Fruit fly (Drosophila melanogaster) whole organism, embryonic: Measurements from ENCODE around the gene CG3625.

Experiments used
- CG10543 ChIP-seq: fragments of 200-800 bp; sonication (Bioruptor generic); optimal IDR thresholded peaks from 3 replicates; lab custom pipeline; 2017; ENCODE audit warnings: missing biosample characterization, mild to moderate bottlenecking, missing genetic modification characterization, moderate library complexity
- CG10654 ChIP-seq: fragments of 200-800 bp; sonication (Bioruptor generic); optimal IDR thresholded peaks from 2 replicates; lab custom pipeline; 2016; ENCODE audit warnings: missing biosample characterization, missing genetic modification characterization
- CG10959 ChIP-seq: fragments of 200-800 bp; sonication (Bioruptor generic); IDR thresholded peaks from 2 replicates; pipeline ENCODE4 v1.3.6; 2022; ENCODE audit warnings: missing biosample characterization, missing genetic modification characterization
- CG11696 ChIP-seq: fragments of 200-800 bp; sonication (Bioruptor generic); IDR thresholded peaks from 2 replicates; pipeline ENCODE4 v1.3.6; 2022; ENCODE audit warnings: missing biosample characterization, missing genetic modification characterization
- CG12744 ChIP-seq: fragments of 200-800 bp; sonication (Bioruptor generic); optimal IDR thresholded peaks from 2 replicates; lab custom pipeline; 2016; ENCODE audit warnings: missing biosample characterization, missing genetic modification characterization
- CG13123 ChIP-seq: fragments of 200-800 bp; sonication (Bioruptor generic); optimal IDR thresholded peaks from 2 replicates; lab custom pipeline; 2016; ENCODE audit warnings: missing biosample characterization, missing genetic modification characterization
- CG13296 ChIP-seq: fragments of 200-800 bp; sonication (Bioruptor generic); optimal IDR thresholded peaks from 3 replicates; lab custom pipeline; 2018; ENCODE audit warnings: missing biosample characterization, mild to moderate bottlenecking, missing genetic modification characterization
- CG14710 ChIP-seq: fragments of 200-800 bp; sonication (Bioruptor generic); optimal IDR thresholded peaks from 3 replicates; lab custom pipeline; 2019; ENCODE audit warnings: missing biosample characterization, mild to moderate bottlenecking, missing genetic modification characterization, moderate library complexity
- CG16813 ChIP-seq: fragments of 200-800 bp; sonication (Bioruptor generic); IDR thresholded peaks from 3 replicates; pipeline ENCODE4 v1.3.6; 2022; ENCODE audit warnings: missing biosample characterization, missing genetic modification characterization; ENCODE audit not compliant: partially characterized antibody
- CG18599 ChIP-seq: fragments of 200-800 bp; sonication (Bioruptor generic); optimal IDR thresholded peaks from 3 replicates; lab custom pipeline; 2017; ENCODE audit warnings: missing biosample characterization, missing genetic modification characterization, mild to moderate bottlenecking, moderate library complexity, missing genetic modification reagents
- CG2129 ChIP-seq: fragments of 200-800 bp; sonication (Bioruptor generic); IDR thresholded peaks from 2 replicates; pipeline ENCODE4 v1.3.6; 2022; ENCODE audit warnings: missing biosample characterization, missing genetic modification characterization; ENCODE audit not compliant: partially characterized antibody
- CG2875 ChIP-seq: fragments of 200-800 bp; sonication (Bioruptor generic); optimal IDR thresholded peaks from 2 replicates; lab custom pipeline; 2017; ENCODE audit warnings: missing biosample characterization, mild to moderate bottlenecking, missing genetic modification characterization, missing genetic modification reagents
- CG31224 ChIP-seq: fragments of 200-800 bp; sonication (Bioruptor generic); IDR thresholded peaks from 2 replicates; pipeline ENCODE4 v1.3.6; 2022; ENCODE audit warnings: missing biosample characterization, missing genetic modification characterization
- CG3281 ChIP-seq: fragments of 200-800 bp; sonication (Bioruptor generic); optimal IDR thresholded peaks from 3 replicates; lab custom pipeline; 2017; ENCODE audit warnings: missing biosample characterization, mild to moderate bottlenecking, missing genetic modification characterization
- CG34224 ChIP-seq: fragments of 200-800 bp; sonication (Bioruptor generic); IDR thresholded peaks from 3 replicates; pipeline ENCODE4 v1.3.6; 2022; ENCODE audit warnings: missing biosample characterization, missing genetic modification characterization; ENCODE audit not compliant: partially characterized antibody
- CG34422 ChIP-seq: fragments of 200-800 bp; sonication (Bioruptor generic); IDR thresholded peaks from 3 replicates; pipeline ENCODE4 v1.3.6; 2022; ENCODE audit warnings: missing biosample characterization, missing genetic modification characterization
- CG3847 ChIP-seq: fragments of 200-800 bp; sonication (Bioruptor generic); IDR thresholded peaks from 2 replicates; pipeline ENCODE4 v1.3.6; 2022; ENCODE audit warnings: missing biosample characterization, missing genetic modification characterization
- CG6689 ChIP-seq: fragments of 200-800 bp; sonication (Bioruptor generic); IDR thresholded peaks from 2 replicates; pipeline ENCODE4 v1.3.6; 2022; ENCODE audit warnings: missing biosample characterization, missing genetic modification characterization
- CG7839 ChIP-seq: fragments of 200-800 bp; sonication (Bioruptor generic); optimal IDR thresholded peaks from 3 replicates; lab custom pipeline; 2018; ENCODE audit warnings: missing biosample characterization, mild to moderate bottlenecking, missing genetic modification characterization, moderate library complexity
- CG7928 ChIP-seq: fragments of 200-800 bp; sonication (Bioruptor generic); optimal IDR thresholded peaks from 2 replicates; lab custom pipeline; 2017; ENCODE audit warnings: missing biosample characterization, mild to moderate bottlenecking, missing genetic modification characterization
- CG9727 ChIP-seq: fragments of 200-800 bp; sonication (Bioruptor generic); optimal IDR thresholded peaks from 3 replicates; lab custom pipeline; 2017; ENCODE audit warnings: missing biosample characterization, mild to moderate bottlenecking, missing genetic modification characterization
- CG9817 ChIP-seq: fragments of 200-800 bp; sonication (Bioruptor generic); optimal IDR thresholded peaks from 2 replicates; lab custom pipeline; 2018; ENCODE audit warnings: missing biosample characterization, mild to moderate bottlenecking, missing genetic modification characterization, moderate library complexity
- Camta ChIP-seq: fragments of 200-800 bp; sonication (Bioruptor generic); optimal IDR thresholded peaks from 2 replicates; lab custom pipeline; 2016; ENCODE audit warnings: missing biosample characterization, missing genetic modification characterization
- CkIIα-i1 ChIP-seq: fragments of 200-800 bp; sonication (Bioruptor generic); IDR thresholded peaks from 2 replicates; pipeline ENCODE4 v1.3.6; 2022; ENCODE audit warnings: missing biosample characterization, missing genetic modification characterization
- Dad ChIP-seq: fragments of 200-800 bp; sonication (Bioruptor generic); optimal IDR thresholded peaks from 3 replicates; lab custom pipeline; 2016; ENCODE audit warnings: missing biosample characterization, missing genetic modification characterization
- Doc3 ChIP-seq: fragments of 200-800 bp; sonication (Bioruptor generic); IDR thresholded peaks from 3 replicates; pipeline ENCODE4 v1.3.6; 2022; ENCODE audit warnings: missing biosample characterization, missing genetic modification characterization; ENCODE audit not compliant: partially characterized antibody
- Dp ChIP-seq: fragments of 200-800 bp; sonication (Bioruptor generic); optimal IDR thresholded peaks from 2 replicates; lab custom pipeline; 2018; ENCODE audit warnings: missing biosample characterization, mild to moderate bottlenecking, missing genetic modification characterization, moderate library complexity
- Gsc ChIP-seq: fragments of 200-800 bp; sonication (Bioruptor generic); IDR thresholded peaks from 2 replicates; pipeline ENCODE4 v1.3.6; 2022; ENCODE audit warnings: missing biosample characterization, missing genetic modification characterization
- HLH3B ChIP-seq: fragments of 200-800 bp; sonication (Bioruptor generic); IDR thresholded peaks from 2 replicates; pipeline ENCODE4 v1.3.6; 2022; ENCODE audit warnings: missing biosample characterization, missing genetic modification characterization
- HLH4C ChIP-seq: fragments of 200-800 bp; sonication (Bioruptor generic); IDR thresholded peaks from 3 replicates; pipeline ENCODE4 v1.3.6; 2022; ENCODE audit warnings: missing biosample characterization, missing genetic modification characterization; ENCODE audit not compliant: partially characterized antibody
- Lhr ChIP-seq: fragments of 200-800 bp; sonication (Bioruptor generic); optimal IDR thresholded peaks from 3 replicates; lab custom pipeline; 2017; ENCODE audit warnings: mild to moderate bottlenecking, missing biosample characterization, missing genetic modification reagents, missing genetic modification characterization
- Med ChIP-seq: fragments of 200-800 bp; sonication (Bioruptor generic); peaks from one replicate; lab custom pipeline; 2016; ENCODE audit warnings: missing biosample characterization, missing genetic modification characterization, mild to moderate bottlenecking, inconsistent platforms, moderate library complexity
- Mes4 ChIP-seq: fragments of 200-800 bp; sonication (Bioruptor generic); optimal IDR thresholded peaks from 2 replicates; lab custom pipeline; 2016; ENCODE audit warnings: missing biosample characterization, missing genetic modification characterization
- Rfx ChIP-seq: fragments of 200-800 bp; sonication (Bioruptor generic); IDR thresholded peaks from 2 replicates; pipeline ENCODE4 v1.3.6; 2022; ENCODE audit warnings: missing biosample characterization, missing genetic modification characterization
- Tbp ChIP-seq: fragments of >200 bp; optimal IDR thresholded peaks from 2 replicates; lab custom pipeline; 2018; ENCODE audit warnings: missing biosample characterization, missing genetic modification characterization
- Xbp1 ChIP-seq: fragments of 200-800 bp; sonication (Bioruptor generic); optimal IDR thresholded peaks from 3 replicates; lab custom pipeline; 2016; ENCODE audit warnings: missing biosample characterization, mild to moderate bottlenecking, missing genetic modification characterization
- ac ChIP-seq: fragments of 200-800 bp; sonication (Bioruptor generic); optimal IDR thresholded peaks from 3 replicates; lab custom pipeline; 2017; ENCODE audit warnings: missing biosample characterization, mild to moderate bottlenecking, missing genetic modification characterization
- crol ChIP-seq: fragments of 200-800 bp; sonication (Bioruptor generic); IDR thresholded peaks from 2 replicates; pipeline ENCODE4 v1.3.6; 2022; ENCODE audit warnings: missing biosample characterization, missing genetic modification characterization
- crp ChIP-seq, 2 experiments: fragments of 200-800 bp; sonication (Bioruptor generic); optimal IDR thresholded peaks; 2 replicates in 1 of 2; 3 replicates in 1 of 2; lab custom pipeline; 2017; ENCODE audit warnings: missing biosample characterization in 2 of 2, missing genetic modification characterization in 2 of 2, mild to moderate bottlenecking in 1 of 2, moderate library complexity in 1 of 2
- en ChIP-seq: fragments of 200-800 bp; sonication (Bioruptor generic); optimal IDR thresholded peaks from 2 replicates; lab custom pipeline; 2016; ENCODE audit warnings: missing biosample characterization, missing genetic modification characterization
- ewg ChIP-seq: fragments of 200-800 bp; sonication (Bioruptor generic); optimal IDR thresholded peaks from 3 replicates; lab custom pipeline; 2017; ENCODE audit warnings: mild to moderate bottlenecking, missing biosample characterization, missing genetic modification reagents, missing genetic modification characterization
- eyg ChIP-seq: fragments of 200-800 bp; sonication (Bioruptor generic); optimal IDR thresholded peaks from 3 replicates; lab custom pipeline; 2016; ENCODE audit warnings: missing biosample characterization, missing genetic modification characterization
- fd96Cb ChIP-seq: fragments of 200-800 bp; sonication (Bioruptor generic); optimal IDR thresholded peaks from 2 replicates; lab custom pipeline; 2018; ENCODE audit warnings: missing biosample characterization, mild to moderate bottlenecking, missing genetic modification characterization, moderate library complexity
- jigr1 ChIP-seq: fragments of 200-800 bp; sonication (Bioruptor generic); IDR thresholded peaks from 3 replicates; pipeline ENCODE4 v1.3.6; 2022; ENCODE audit warnings: missing biosample characterization, missing genetic modification characterization
- lilli ChIP-seq: fragments of 200-800 bp; sonication (Bioruptor generic); optimal IDR thresholded peaks from 3 replicates; lab custom pipeline; 2016; ENCODE audit warnings: missing biosample characterization, missing genetic modification characterization
- onecut ChIP-seq: fragments of 200-800 bp; sonication (Bioruptor generic); IDR thresholded peaks from 2 replicates; pipeline ENCODE4 v1.3.6; 2022; ENCODE audit warnings: missing biosample characterization, missing genetic modification characterization
- pan ChIP-seq, 4 experiments: fragments of >200 bp in 3 of 4; fragments of 200-800 bp in 1 of 4; sonication (Bioruptor generic) in 1 of 4; optimal IDR thresholded peaks in 3 of 4; IDR thresholded peaks in 1 of 4; 2 replicates each; pipeline versions ENCODE4 v1.3.6 to Lab custom; 2017 to 2022; ENCODE audit warnings: missing biosample characterization in 2 of 4, missing genetic modification characterization in 2 of 4, mixed read lengths in 1 of 4
- row ChIP-seq: fragments of 200-800 bp; sonication (Bioruptor generic); IDR thresholded peaks from 3 replicates; pipeline ENCODE4 v1.3.6; 2022; ENCODE audit warnings: missing biosample characterization, missing genetic modification characterization
- sima ChIP-seq: fragments of 200-800 bp; sonication (Bioruptor generic); optimal IDR thresholded peaks from 2 replicates; lab custom pipeline; 2016; ENCODE audit warnings: missing biosample characterization, missing genetic modification characterization
- wor ChIP-seq: fragments of 200-800 bp; sonication (Bioruptor generic); IDR thresholded peaks from 2 replicates; pipeline ENCODE4 v1.3.6; 2022; ENCODE audit warnings: missing biosample characterization, missing genetic modification characterization

The CG3625 gene

dm6 chr2L:286421-286820 lies 5.2 kb downstream of the CG3625 start (continued):
- TF ChIP-seq jigr1 (GFP tag; lab: Robert Waterston, UW) = no peak
- peak; percentile 56 for TF ChIP-seq CG9817 (tag; lab: Kevin White, UChicago)
- TF ChIP-seq CG10959 (GFP tag; lab: Robert Waterston, UW) = 0 out of 2 replicates have a peak, but pooled peaks have one; percentile 41
- TF ChIP-seq CG10543 = peak; percentile 74
- TF ChIP-seq CG14710 (tag; lab: Kevin White, UChicago) = no peak
- no peak for TF ChIP-seq CG11696 (GFP tag; lab: Robert Waterston, UW)
- no peak for TF ChIP-seq Doc3 (GFP tag; lab: Robert Waterston, UW)
- TF ChIP-seq CG10654 (GFP tag; lab: Kevin White, UChicago) = peak; percentile 26
- TF ChIP-seq en (GFP tag; lab: Kevin White, UChicago) = peak; percentile 43
- TF ChIP-seq onecut (GFP tag; lab: Robert Waterston, UW) = peak; percentile 70
- TF ChIP-seq CG16813 (GFP tag; lab: Robert Waterston, UW) = no peak
- TF ChIP-seq CG34422 (GFP tag; lab: Robert Waterston, UW) = peak; percentile 65
- no peak for TF ChIP-seq wor (GFP tag; lab: Robert Waterston, UW)
- TF ChIP-seq eyg = no peak
- TF ChIP-seq Gsc (GFP tag; lab: Robert Waterston, UW) = no peak
- no peak for TF ChIP-seq Tbp (GFP tag; lab: Kevin White, UChicago)
- peak; percentile 67 for TF ChIP-seq CG3281 (GFP tag; lab: Kevin White, UChicago)
- TF ChIP-seq sima = no peak
- TF ChIP-seq CG18599 = peak; percentile 93
- peak; percentile 60 for TF ChIP-seq Dad (GFP tag; lab: Kevin White, UChicago)
- TF ChIP-seq pan (optimal IDR thresholded peaks at IDR 0.05; lab: Kevin White, UChicago) = no peak
- TF ChIP-seq pan (GFP tag; optimal IDR thresholded peaks at IDR 0.05 in 1 of 2, IDR thresholded peaks at IDR 0.05 in 1 of 2) = peak in 1 of 2 experiments; percentile 80
- TF ChIP-seq CG7928 (GFP tag; lab: Kevin White, UChicago) = peak; percentile 31
- peak; percentile 42 for TF ChIP-seq Camta (GFP tag; lab: Kevin White, UChicago)
- 0 out of 3 replicates have a peak, but pooled peaks have one; percentile 25 for TF ChIP-seq CG34224 (GFP tag; lab: Robert Waterston, UW)
- TF ChIP-seq Xbp1 = peak; percentile 75
- 0 out of 2 replicates have a peak, but pooled peaks have one; percentile 11 for TF ChIP-seq crol
- no peak for TF ChIP-seq ewg (GFP tag; lab: Kevin White, UChicago)
- peak; percentile 61 for TF ChIP-seq HLH3B
- no peak for TF ChIP-seq CG13123
- TF ChIP-seq CG2875 (GFP tag; lab: Kevin White, UChicago) = no peak
- TF ChIP-seq CG6689 (GFP tag; lab: Robert Waterston, UW) = no peak
- no peak for TF ChIP-seq Dp (GFP tag; lab: Kevin White, UChicago)
- TF ChIP-seq CG13296 (GFP tag; lab: Kevin White, UChicago) = peak; percentile 62
- TF ChIP-seq Med (GFP tag; lab: Kevin White, UChicago) = peak; percentile 95
- peak; percentile 87 for TF ChIP-seq lilli (GFP tag; lab: Kevin White, UChicago)
- no peak for TF ChIP-seq ac (GFP tag; lab: Kevin White, UChicago)
- peak; percentile 88 for TF ChIP-seq Rfx (GFP tag; lab: Robert Waterston, UW)
- no peak for TF ChIP-seq Mes4 (GFP tag; lab: Kevin White, UChicago)
- peak; percentile 73 for TF ChIP-seq CG7839
- peak; percentile 12 for TF ChIP-seq fd96Cb (tag; lab: Kevin White, UChicago)
- no peak for TF ChIP-seq Lhr
- peak; percentile 96 for TF ChIP-seq row
- TF ChIP-seq CG3847 (GFP tag; lab: Robert Waterston, UW) = peak; percentile 79
- no peak for TF ChIP-seq crp (GFP tag; optimal IDR thresholded peaks at IDR 0.05; lab: Kevin White, UChicago)
- no peak for TF ChIP-seq CG9727 (GFP tag; lab: Kevin White, UChicago)
- no peak for TF ChIP-seq CG2129 (GFP tag; lab: Robert Waterston, UW)
- TF ChIP-seq CG31224 (GFP tag; lab: Robert Waterston, UW) = 0 out of 2 replicates have a peak, but pooled peaks have one; percentile 44
- TF ChIP-seq CkIIα-i1 (GFP tag; lab: Robert Waterston, UW) = no peak
- TF ChIP-seq HLH4C = no peak
- TF ChIP-seq CG12744 (GFP tag; lab: Kevin White, UChicago) = peak; percentile 54
